Worm (Caenorhabditis elegans): ENCODE measurements around the gene srh-276.

ce11 chrV:15550408-15550807 is 21.2 kb downstream of the srh-276 start:
- 0 out of 2 replicates have a peak, but pooled peaks have one; percentile 25 for TF ChIP-seq ztf-23 (GFP tag; IDR thresholded peaks at IDR 0.05)
- TF ChIP-seq flt-1 (GFP tag; IDR thresholded peaks at IDR 0.05) = no peak; the same call in 1 of the 2 replicates

Measured in whole organism, midembryonic.